Worm (Caenorhabditis elegans) whole organism, L4 larva: ENCODE measurements around the gene ufd-3.

Experiments used
- F10B5.3 ChIP-seq: sonication (generic microtip); optimal IDR thresholded peaks from 2 replicates; lab custom pipeline; 2016; ENCODE audit warnings: mild to moderate bottlenecking, missing genetic modification characterization, missing compliant biosample characterization
- F37D6.2 ChIP-seq: sonication (generic microtip); optimal IDR thresholded peaks from 2 replicates; lab custom pipeline; 2016; ENCODE audit warnings: mild to moderate bottlenecking, missing genetic modification characterization, missing compliant biosample characterization
- F44E2.7 ChIP-seq: fragments of 200-800 bp; sonication (Bioruptor generic); IDR thresholded peaks from 2 replicates; pipeline ENCODE4 v2.1.2; 2022; ENCODE audit warnings: missing genetic modification characterization, missing compliant biosample characterization
- F49E8.2 ChIP-seq: sonication (generic microtip); optimal IDR thresholded peaks from 2 replicates; lab custom pipeline; 2016; ENCODE audit warnings: missing compliant biosample characterization, mild to moderate bottlenecking, missing genetic modification characterization, borderline replicate concordance
- R02D3.7 ChIP-seq: fragments of 150-350 bp; sonication (generic microtip); optimal IDR thresholded peaks from 3 replicates; lab custom pipeline; 2014; ENCODE audit warnings: missing biosample characterization, missing genetic modification characterization
- Y105C5A.15 ChIP-seq: fragments of 200-800 bp; sonication (Bioruptor generic); IDR thresholded peaks from 2 replicates; pipeline ENCODE4 v1.3.6; 2022; ENCODE audit warnings: missing genetic modification characterization, missing compliant biosample characterization
- ZK337.2 ChIP-seq: fragments of 200-800 bp; sonication (Bioruptor generic); IDR thresholded peaks from 2 replicates; pipeline ENCODE4 v1.3.6; 2022; ENCODE audit warnings: missing genetic modification reagents, missing genetic modification characterization, missing compliant biosample characterization
- aly-2 ChIP-seq: sonication (generic microtip); optimal IDR thresholded peaks from 2 replicates; lab custom pipeline; 2018; ENCODE audit warnings: missing biosample characterization, missing genetic modification characterization
- arid-1 ChIP-seq: fragments of 200-800 bp; sonication (Bioruptor generic); conservative IDR thresholded peaks from 2 replicates; pipeline ENCODE4 v1.3.6; 2022; ENCODE audit warnings: missing genetic modification reagents, missing genetic modification characterization, missing compliant biosample characterization
- attf-4 ChIP-seq: sonication (generic microtip); optimal IDR thresholded peaks from 3 replicates; lab custom pipeline; 2017; ENCODE audit warnings: missing biosample characterization, missing genetic modification characterization
- ceh-20 ChIP-seq: fragments of 200-800 bp; sonication (Bioruptor generic); IDR thresholded peaks from 2 replicates; pipeline ENCODE4 v1.3.6; 2022; ENCODE audit warnings: missing genetic modification reagents, missing genetic modification characterization, missing compliant biosample characterization
- ceh-32 ChIP-seq: sonication (generic microtip); optimal IDR thresholded peaks from 2 replicates; lab custom pipeline; 2016; ENCODE audit warnings: mild to moderate bottlenecking, missing genetic modification characterization, missing compliant biosample characterization; ENCODE audit not compliant: poor library complexity
- ceh-62 ChIP-seq: sonication (generic microtip); optimal IDR thresholded peaks from 2 replicates; lab custom pipeline; 2017; ENCODE audit warnings: missing biosample characterization, missing genetic modification characterization
- ctbp-1 ChIP-seq: fragments of 200-800 bp; sonication (Bioruptor generic); IDR thresholded peaks from 2 replicates; pipeline ENCODE4 v1.3.6; 2022; ENCODE audit warnings: missing genetic modification reagents, missing genetic modification characterization, missing compliant biosample characterization
- daf-19 ChIP-seq: fragments of 200-800 bp; sonication (Bioruptor generic); conservative IDR thresholded peaks from 2 replicates; pipeline ENCODE4 v1.3.6; 2022; ENCODE audit warnings: missing genetic modification characterization, missing compliant biosample characterization
- daf-8 ChIP-seq: fragments of 200-800 bp; sonication (Bioruptor generic); IDR thresholded peaks from 2 replicates; pipeline ENCODE4 v1.3.6; 2022; ENCODE audit warnings: missing genetic modification characterization, missing compliant biosample characterization
- dmd-6 ChIP-seq: fragments of 200-800 bp; sonication (Bioruptor generic); IDR thresholded peaks from 2 replicates; pipeline ENCODE4 v1.3.6; 2022; ENCODE audit warnings: missing genetic modification reagents, missing genetic modification characterization, missing compliant biosample characterization
- dpl-1 ChIP-seq: fragments of 150-350 bp; optimal IDR thresholded peaks from 2 replicates; lab custom pipeline; 2014; ENCODE audit warnings: missing biosample characterization, missing genetic modification reagents, missing genetic modification characterization
- fos-1 ChIP-seq: fragments of 150-350 bp; optimal IDR thresholded peaks from 2 replicates; lab custom pipeline; 2014; ENCODE audit warnings: missing biosample characterization, missing genetic modification characterization
- gei-8 ChIP-seq: fragments of 200-800 bp; sonication (Bioruptor generic); optimal IDR thresholded peaks from 2 replicates; lab custom pipeline; 2018; ENCODE audit warnings: mild to moderate bottlenecking, missing genetic modification characterization, missing compliant biosample characterization
- hlh-30 ChIP-seq: sonication (generic microtip); optimal IDR thresholded peaks from 2 replicates; lab custom pipeline; 2017; ENCODE audit warnings: antibody characterized with exemption, mild to moderate bottlenecking, missing genetic modification characterization, missing compliant biosample characterization; ENCODE audit not compliant: insufficient read depth
- jun-1 ChIP-seq: fragments of 150-350 bp; optimal IDR thresholded peaks from 2 replicates; lab custom pipeline; 2014; ENCODE audit warnings: missing biosample characterization, missing genetic modification reagents, missing genetic modification characterization
- lim-7 ChIP-seq: fragments of 200-800 bp; sonication (Bioruptor generic); IDR thresholded peaks from 2 replicates; pipeline ENCODE4 v1.3.6; 2022; ENCODE audit warnings: missing genetic modification characterization, missing compliant biosample characterization
- lin-1 ChIP-seq: fragments of 200-800 bp; sonication (Bioruptor generic); IDR thresholded peaks from 2 replicates; pipeline ENCODE4 v1.3.6; 2022; ENCODE audit warnings: missing genetic modification reagents, missing genetic modification characterization, missing compliant biosample characterization
- lin-38 ChIP-seq: fragments of 200-800 bp; sonication (Bioruptor generic); IDR thresholded peaks from 2 replicates; pipeline ENCODE4 v1.3.6; 2022; ENCODE audit warnings: missing genetic modification reagents, missing genetic modification characterization, missing compliant biosample characterization
- lin-39 ChIP-seq: fragments of 150-350 bp; optimal IDR thresholded peaks from 2 replicates; lab custom pipeline; 2014; ENCODE audit warnings: missing biosample characterization, missing genetic modification reagents, missing genetic modification characterization
- lsy-2 ChIP-seq, 2 experiments: fragments of 150-350 bp in 1 of 2; sonication (generic microtip) in 1 of 2; optimal IDR thresholded peaks; 2 replicates each; lab custom pipeline; 2014 to 2017; ENCODE audit warnings: missing biosample characterization in 2 of 2, missing genetic modification characterization in 2 of 2
- madf-5 ChIP-seq, 2 experiments: fragments of 200-800 bp; sonication (Bioruptor generic); IDR thresholded peaks; 2 replicates each; pipeline ENCODE4 v1.3.6; 2022; ENCODE audit warnings: missing compliant biosample characterization in 2 of 2, missing genetic modification characterization in 2 of 2
- mep-1 ChIP-seq: fragments of 150-350 bp; sonication (generic microtip); optimal IDR thresholded peaks from 3 replicates; lab custom pipeline; 2014; ENCODE audit warnings: missing biosample characterization, missing genetic modification characterization
- mes-2 ChIP-seq: sonication (generic microtip); optimal IDR thresholded peaks from 2 replicates; lab custom pipeline; 2016; ENCODE audit warnings: missing genotype, mild to moderate bottlenecking, missing genetic modification characterization, missing compliant biosample characterization; ENCODE audit not compliant: poor library complexity, severe bottlenecking
- nhr-10 ChIP-seq: fragments of 150-350 bp; optimal IDR thresholded peaks from 2 replicates; lab custom pipeline; 2014; ENCODE audit warnings: missing biosample characterization, missing genetic modification characterization
- nhr-237 ChIP-seq: sonication (generic microtip); optimal IDR thresholded peaks from 2 replicates; lab custom pipeline; 2017; ENCODE audit warnings: missing biosample characterization, missing genetic modification characterization
- nhr-42 ChIP-seq: fragments of 200-800 bp; sonication (Bioruptor generic); IDR thresholded peaks from 2 replicates; pipeline ENCODE4 v1.3.6; 2022; ENCODE audit warnings: missing genetic modification characterization, missing compliant biosample characterization
- nhr-48 ChIP-seq: sonication (generic microtip); optimal IDR thresholded peaks from 2 replicates; lab custom pipeline; 2016; ENCODE audit warnings: mild to moderate bottlenecking, missing genetic modification characterization, missing compliant biosample characterization
- nhr-77 ChIP-seq: fragments of 150-350 bp; optimal IDR thresholded peaks from 2 replicates; lab custom pipeline; 2014; ENCODE audit warnings: missing biosample characterization, missing genetic modification characterization
- saeg-2 ChIP-seq: fragments of 200-800 bp; sonication (Bioruptor generic); IDR thresholded peaks from 2 replicates; pipeline ENCODE4 v1.3.6; 2022; ENCODE audit warnings: missing genetic modification reagents, missing genetic modification characterization, missing compliant biosample characterization
- snpc-4 ChIP-seq: fragments of 150-350 bp; optimal IDR thresholded peaks from 2 replicates; lab custom pipeline; 2014; ENCODE audit warnings: missing biosample characterization, missing genetic modification characterization
- spr-1 ChIP-seq: sonication (generic microtip); optimal IDR thresholded peaks from 2 replicates; lab custom pipeline; 2016; ENCODE audit warnings: mild to moderate bottlenecking, missing genetic modification characterization, missing compliant biosample characterization
- spr-3 ChIP-seq: fragments of 200-800 bp; sonication (Bioruptor generic); optimal IDR thresholded peaks from 2 replicates; lab custom pipeline; 2018; ENCODE audit warnings: mild to moderate bottlenecking, missing genetic modification characterization, missing compliant biosample characterization
- unc-130 ChIP-seq: sonication (generic microtip); optimal IDR thresholded peaks from 2 replicates; lab custom pipeline; 2016; ENCODE audit warnings: missing genetic modification reagents, missing genetic modification characterization, missing compliant biosample characterization
- zfp-2 ChIP-seq: sonication (generic microtip); optimal IDR thresholded peaks from 2 replicates; lab custom pipeline; 2016; ENCODE audit warnings: mild to moderate bottlenecking, missing genetic modification characterization, missing compliant biosample characterization
- zfp-3 ChIP-seq: fragments of 200-800 bp; sonication (Bioruptor generic); conservative IDR thresholded peaks from 2 replicates; pipeline ENCODE4 v1.3.6; 2022; ENCODE audit warnings: missing genetic modification reagents, missing genetic modification characterization, missing compliant biosample characterization
- zip-11 ChIP-seq: fragments of 200-800 bp; sonication (Bioruptor generic); IDR thresholded peaks from 2 replicates; pipeline ENCODE4 v1.3.6; 2022; ENCODE audit warnings: missing genetic modification characterization, missing compliant biosample characterization
- zip-2 ChIP-seq: fragments of 150-350 bp; optimal IDR thresholded peaks from 2 replicates; lab custom pipeline; 2014; ENCODE audit warnings: missing biosample characterization, missing genetic modification characterization
- ztf-7 ChIP-seq: fragments of 150-350 bp; optimal IDR thresholded peaks from 2 replicates; lab custom pipeline; 2014; ENCODE audit warnings: missing biosample characterization, missing genetic modification characterization

The ufd-3 gene

ce11 chrII:9980077-9980631 is 39.6 kb downstream of the ufd-3 start, which contains the start of gene ZK892.6:
ZK892.6 (minus strand) TSS chrII:9980127.
- TF ChIP-seq fos-1 (no peak), gei-8 (no peak), mes-2 (tag; lab: Kevin White, UChicago) (no peak), spr-3 (GFP tag; lab: Kevin White, UChicago) (no peak), F10B5.3 (tag; lab: Kevin White, UChicago) (no peak), zip-2 (tag; lab: Kevin White, UChicago) (no peak), ctbp-1 (no peak), nhr-10 (tag; lab: Kevin White, UChicago) (no peak), ztf-7 (tag; lab: Kevin White, UChicago) (no peak), hlh-30 (tag; lab: Kevin White, UChicago) (no peak), F37D6.2 (tag; lab: Kevin White, UChicago) (no peak), nhr-48 (tag; lab: Kevin White, UChicago) (no peak), saeg-2 (GFP tag; lab: Robert Waterston, UW) (no peak), ZK337.2 (GFP tag; lab: Robert Waterston, UW) (no peak), daf-8 (GFP tag; lab: Robert Waterston, UW) (no peak), dmd-6 (GFP tag; lab: Robert Waterston, UW) (no peak)

- no peak for TF ChIP-seq daf-19 (GFP tag; lab: Robert Waterston, UW)
- TF ChIP-seq nhr-42 (GFP tag; lab: Robert Waterston, UW): no peak
- no peak for TF ChIP-seq mep-1 (tag; lab: Kevin White, UChicago)
- TF ChIP-seq nhr-237: no peak
- TF ChIP-seq mes-2 (tag; lab: Kevin White, UChicago): no peak
- no peak for TF ChIP-seq arid-1 (GFP tag; lab: Robert Waterston, UW)
- TF ChIP-seq F44E2.7 (GFP tag; lab: Robert Waterston, UW): no peak
- TF ChIP-seq F49E8.2 (tag; lab: Kevin White, UChicago): no peak
- TF ChIP-seq zfp-3 (GFP tag; lab: Robert Waterston, UW): no peak
- TF ChIP-seq lim-7: no peak
Observed at ce11 chrII:9981760-9982159, 41.2 kb downstream of the ufd-3 start, which contains the start of gene sdz-38. sdz-38 (minus strand) TSS chrII:9981860.

- TF ChIP-seq lim-7 (no peak), nhr-77 (tag; lab: Kevin White, UChicago) (no peak), snpc-4 (tag; lab: Kevin White, UChicago) (no peak), fos-1 (no peak), nhr-42 (GFP tag; lab: Robert Waterston, UW) (no peak)
Observed at ce11 chrII:9982437-9982836, 41.9 kb downstream of the ufd-3 start.

- TF ChIP-seq attf-4 (tag; lab: Kevin White, UChicago): no peak
- TF ChIP-seq F37D6.2 (tag; lab: Kevin White, UChicago): no peak
- no peak for TF ChIP-seq ceh-62 (tag; lab: Kevin White, UChicago)
- TF ChIP-seq zfp-2 (tag; lab: Kevin White, UChicago): no peak
- TF ChIP-seq spr-1 (tag; lab: Kevin White, UChicago): no peak
- TF ChIP-seq jun-1 (tag; lab: Kevin White, UChicago): no peak
- TF ChIP-seq zip-11 (GFP tag; lab: Robert Waterston, UW): no peak
- no peak for TF ChIP-seq ceh-32 (tag; lab: Kevin White, UChicago)
- TF ChIP-seq unc-130 (GFP tag; lab: Kevin White, UChicago): no peak
- no peak for TF ChIP-seq mes-2 (tag; lab: Kevin White, UChicago)
- TF ChIP-seq lsy-2 (tag; optimal IDR thresholded peaks at IDR 0.05; lab: Kevin White, UChicago): peak in 1 of 2 experiments; percentile 9
- no peak for TF ChIP-seq lin-1
- no peak for TF ChIP-seq lin-38 (GFP tag; lab: Robert Waterston, UW)
- no peak for TF ChIP-seq ctbp-1
- peak; percentile 22 for TF ChIP-seq lin-39 (tag; lab: Kevin White, UChicago)
- TF ChIP-seq spr-3 (GFP tag; lab: Kevin White, UChicago): no peak
- TF ChIP-seq F49E8.2 (tag; lab: Kevin White, UChicago): no peak
- 0 out of 2 replicates have a peak, but pooled peaks have one; percentile 50 for TF ChIP-seq ceh-20 (GFP tag; lab: Robert Waterston, UW)
- peak; percentile 9 for TF ChIP-seq dpl-1
- TF ChIP-seq madf-5 (GFP tag; IDR thresholded peaks at IDR 0.05; lab: Robert Waterston, UW): no peak
- TF ChIP-seq R02D3.7 (tag; lab: Kevin White, UChicago): no peak
- no peak for TF ChIP-seq Y105C5A.15 (GFP tag; lab: Robert Waterston, UW)
- no peak for TF ChIP-seq aly-2 (tag; lab: Kevin White, UChicago)
Observed at ce11 chrII:9984866-9985336, 44.3 kb downstream of the ufd-3 start.
